Fruit fly (Drosophila melanogaster) whole organism, embryonic: ENCODE results near the gene CG13471.

Experiments used
- Asciz ChIP-seq: fragments of 200-800 bp; sonication (Bioruptor generic); optimal IDR thresholded peaks from 2 replicates; lab custom pipeline; 2017; ENCODE audit warnings: missing biosample characterization, mild to moderate bottlenecking, missing genetic modification characterization, missing genetic modification reagents
- CG10462 ChIP-seq: fragments of 200-800 bp; sonication (Bioruptor generic); optimal IDR thresholded peaks from 2 replicates; lab custom pipeline; 2016; ENCODE audit warnings: missing biosample characterization, missing genetic modification characterization
- CG10979 ChIP-seq: fragments of 200-800 bp; sonication (Bioruptor generic); optimal IDR thresholded peaks from 2 replicates; lab custom pipeline; 2018; ENCODE audit warnings: missing biosample characterization, mild to moderate bottlenecking, missing genetic modification characterization, moderate library complexity
- CG11247 ChIP-seq: fragments of 200-800 bp; sonication (Bioruptor generic); IDR thresholded peaks from 2 replicates; pipeline ENCODE4 v1.3.6; 2022; ENCODE audit warnings: missing biosample characterization, missing genetic modification characterization
- CG11696 ChIP-seq: fragments of 200-800 bp; sonication (Bioruptor generic); IDR thresholded peaks from 2 replicates; pipeline ENCODE4 v1.3.6; 2022; ENCODE audit warnings: missing biosample characterization, missing genetic modification characterization
- CG12769 ChIP-seq: fragments of 200-800 bp; sonication (Bioruptor generic); optimal IDR thresholded peaks from 2 replicates; lab custom pipeline; 2019; ENCODE audit warnings: missing biosample characterization, mild to moderate bottlenecking, missing genetic modification characterization, moderate library complexity
- CG15011 ChIP-seq: fragments of 200-800 bp; sonication (Bioruptor generic); optimal IDR thresholded peaks from 3 replicates; lab custom pipeline; 2018; ENCODE audit warnings: missing biosample characterization, mild to moderate bottlenecking, missing genetic modification characterization
- CG15269 ChIP-seq: fragments of 200-800 bp; sonication (Bioruptor generic); optimal IDR thresholded peaks from 2 replicates; lab custom pipeline; 2018; ENCODE audit warnings: missing biosample characterization, mild to moderate bottlenecking, missing genetic modification characterization, moderate library complexity
- CG15514 ChIP-seq: fragments of 200-800 bp; sonication (Bioruptor generic); optimal IDR thresholded peaks from 3 replicates; lab custom pipeline; 2017; ENCODE audit warnings: missing biosample characterization, missing genetic modification characterization, mild to moderate bottlenecking, moderate library complexity, missing genetic modification reagents
- CG16815 ChIP-seq: fragments of 200-800 bp; sonication (Bioruptor generic); optimal IDR thresholded peaks from 3 replicates; lab custom pipeline; 2017; ENCODE audit warnings: missing biosample characterization, mild to moderate bottlenecking, missing genetic modification characterization
- CG2712 ChIP-seq: fragments of 200-800 bp; optimal IDR thresholded peaks from 3 replicates; lab custom pipeline; 2019; ENCODE audit warnings: missing biosample characterization, mild to moderate bottlenecking, missing genetic modification characterization, moderate library complexity
- CG30431 ChIP-seq: fragments of 200-800 bp; sonication (Bioruptor generic); optimal IDR thresholded peaks from 2 replicates; lab custom pipeline; 2017; ENCODE audit warnings: missing biosample characterization, missing genetic modification characterization
- CG31441 ChIP-seq: fragments of 200-800 bp; sonication (Bioruptor generic); IDR thresholded peaks from 2 replicates; pipeline ENCODE4 v1.3.6; 2022; ENCODE audit warnings: missing biosample characterization, missing genetic modification characterization
- CG32772 ChIP-seq: fragments of 200-800 bp; sonication (Bioruptor generic); IDR thresholded peaks from 2 replicates; pipeline ENCODE4 v1.3.6; 2022; ENCODE audit warnings: missing biosample characterization, missing genetic modification characterization
- CG3726 ChIP-seq: fragments of 200-800 bp; sonication (Bioruptor generic); IDR thresholded peaks from 3 replicates; pipeline ENCODE4, ENCODE4 v1.3.6; 2022; ENCODE audit warnings: missing biosample characterization, missing genetic modification characterization
- CG4328 ChIP-seq: fragments of 200-800 bp; sonication (Bioruptor generic); optimal IDR thresholded peaks from 3 replicates; lab custom pipeline; 2017; ENCODE audit warnings: missing biosample characterization, missing genetic modification reagents, missing genetic modification characterization
- CG7271 ChIP-seq: fragments of 200-800 bp; sonication (Bioruptor generic); optimal IDR thresholded peaks from 2 replicates; lab custom pipeline; 2018; ENCODE audit warnings: missing biosample characterization, mild to moderate bottlenecking, missing genetic modification characterization, moderate library complexity
- CG7928 ChIP-seq: fragments of 200-800 bp; sonication (Bioruptor generic); optimal IDR thresholded peaks from 2 replicates; lab custom pipeline; 2017; ENCODE audit warnings: missing biosample characterization, mild to moderate bottlenecking, missing genetic modification characterization
- CG8388 ChIP-seq: fragments of 200-800 bp; sonication (Bioruptor generic); optimal IDR thresholded peaks from 2 replicates; lab custom pipeline; 2019; ENCODE audit warnings: missing biosample characterization, mild to moderate bottlenecking, missing genetic modification characterization, moderate library complexity
- CG8765 ChIP-seq: fragments of 200-800 bp; sonication (Bioruptor generic); IDR thresholded peaks from 2 replicates; pipeline ENCODE4 v1.3.6; 2022; ENCODE audit warnings: missing biosample characterization, missing genetic modification characterization
- CHES-1-like ChIP-seq: fragments of 200-800 bp; sonication (Bioruptor generic); optimal IDR thresholded peaks from 2 replicates; lab custom pipeline; 2016; ENCODE audit warnings: missing biosample characterization, missing genetic modification characterization
- E2f1 ChIP-seq: fragments of 200-800 bp; sonication (Bioruptor generic); IDR thresholded peaks from 2 replicates; pipeline ENCODE4 v1.3.6; 2022; ENCODE audit warnings: missing biosample characterization, missing genetic modification characterization
- H15 ChIP-seq: fragments of 200-800 bp; sonication (Bioruptor generic); IDR thresholded peaks from 3 replicates; pipeline ENCODE4 v1.3.6; 2022; ENCODE audit warnings: missing biosample characterization, missing genetic modification characterization
- HLH3B ChIP-seq: fragments of 200-800 bp; sonication (Bioruptor generic); IDR thresholded peaks from 2 replicates; pipeline ENCODE4 v1.3.6; 2022; ENCODE audit warnings: missing biosample characterization, missing genetic modification characterization
- Hand ChIP-seq: fragments of 200-800 bp; sonication (Bioruptor generic); optimal IDR thresholded peaks from 2 replicates; lab custom pipeline; 2017; ENCODE audit warnings: mild to moderate bottlenecking, missing biosample characterization, missing genetic modification reagents, missing genetic modification characterization
- Hmr ChIP-seq: fragments of 200-800 bp; sonication (Bioruptor generic); optimal IDR thresholded peaks from 3 replicates; lab custom pipeline; 2017; ENCODE audit warnings: mild to moderate bottlenecking, missing biosample characterization, missing genetic modification reagents, missing genetic modification characterization
- Jarid2 ChIP-seq: fragments of 200-800 bp; sonication (Bioruptor generic); optimal IDR thresholded peaks from 3 replicates; lab custom pipeline; 2017; ENCODE audit warnings: mild to moderate bottlenecking, missing biosample characterization, missing genetic modification reagents, missing genetic modification characterization
- Nf-YB ChIP-seq: fragments of 200-800 bp; sonication (Bioruptor generic); optimal IDR thresholded peaks from 3 replicates; lab custom pipeline; 2019; ENCODE audit warnings: missing biosample characterization, mild to moderate bottlenecking, missing genetic modification characterization, moderate library complexity
- Sin3A ChIP-seq: fragments of >200 bp; optimal IDR thresholded peaks from 2 replicates; lab custom pipeline; 2018
- Six4 ChIP-seq: fragments of 200-800 bp; sonication (Bioruptor generic); optimal IDR thresholded peaks from 2 replicates; lab custom pipeline; 2016; ENCODE audit warnings: missing biosample characterization, missing genetic modification characterization
- Taf1 ChIP-seq: fragments of 200-800 bp; sonication (Bioruptor generic); IDR thresholded peaks from 2 replicates; pipeline ENCODE4 v1.3.6; 2022; ENCODE audit warnings: missing biosample characterization, missing genetic modification characterization
- bbx ChIP-seq: fragments of 200-800 bp; sonication (Bioruptor generic); IDR thresholded peaks from 2 replicates; pipeline ENCODE4 v1.3.6; 2022; ENCODE audit warnings: missing biosample characterization, missing genetic modification characterization; ENCODE audit not compliant: partially characterized antibody
- crol ChIP-seq: fragments of 200-800 bp; sonication (Bioruptor generic); IDR thresholded peaks from 2 replicates; pipeline ENCODE4 v1.3.6; 2022; ENCODE audit warnings: missing biosample characterization, missing genetic modification characterization
- dan ChIP-seq: fragments of 200-800 bp; sonication (Bioruptor generic); IDR thresholded peaks from 2 replicates; pipeline ENCODE4 v1.3.6; 2022; ENCODE audit warnings: missing biosample characterization, missing genetic modification characterization
- dm ChIP-seq: fragments of 200-800 bp; sonication (Bioruptor generic); optimal IDR thresholded peaks from 3 replicates; lab custom pipeline; 2016; ENCODE audit warnings: missing biosample characterization, missing genetic modification characterization
- fru ChIP-seq: fragments of >200 bp; optimal IDR thresholded peaks from 2 replicates; lab custom pipeline; 2017
- grau ChIP-seq: fragments of 200-800 bp; optimal IDR thresholded peaks from 3 replicates; lab custom pipeline; 2019; ENCODE audit warnings: missing biosample characterization, mild to moderate bottlenecking, missing genetic modification characterization, moderate library complexity
- hkb ChIP-seq, 2 experiments: fragments of 200-800 bp in 1 of 2; fragments of >200 bp in 1 of 2; sonication (Bioruptor generic) in 1 of 2; IDR thresholded peaks in 1 of 2; optimal IDR thresholded peaks in 1 of 2; 2 replicates each; pipeline versions ENCODE4 v1.3.6 to Lab custom; 2017 to 2022; ENCODE audit warnings: missing biosample characterization in 1 of 2, missing genetic modification characterization in 1 of 2
- lbe ChIP-seq: fragments of 200-800 bp; sonication (Bioruptor generic); optimal IDR thresholded peaks from 2 replicates; lab custom pipeline; 2016; ENCODE audit warnings: missing biosample characterization, mild to moderate bottlenecking, missing genetic modification characterization
- lola ChIP-seq, 3 experiments: fragments of >200 bp in 2 of 3; fragments of 200-800 bp in 1 of 3; sonication (Bioruptor generic) in 1 of 3; optimal IDR thresholded peaks; 2 replicates each; lab custom pipeline; 2017 to 2019; ENCODE audit warnings: missing biosample characterization in 3 of 3, missing genetic modification characterization in 3 of 3, mild to moderate bottlenecking in 1 of 3, moderate library complexity in 1 of 3
- maf-S ChIP-seq: fragments of 200-800 bp; sonication (Bioruptor generic); optimal IDR thresholded peaks from 2 replicates; lab custom pipeline; 2016; ENCODE audit warnings: missing biosample characterization, missing genetic modification characterization
- nom ChIP-seq: fragments of 200-800 bp; sonication (Bioruptor generic); optimal IDR thresholded peaks from 2 replicates; lab custom pipeline; 2017; ENCODE audit warnings: missing biosample characterization, missing genetic modification characterization, mild to moderate bottlenecking, moderate library complexity, missing genetic modification reagents
- p53 ChIP-seq: fragments of 200-800 bp; sonication (Bioruptor generic); optimal IDR thresholded peaks from 2 replicates; lab custom pipeline; 2016; ENCODE audit warnings: missing biosample characterization, missing genetic modification characterization
- pb ChIP-seq: fragments of 200-800 bp; sonication (Bioruptor generic); optimal IDR thresholded peaks from 3 replicates; lab custom pipeline; 2016; ENCODE audit warnings: missing biosample characterization, missing genetic modification characterization
- tio ChIP-seq: fragments of 200-800 bp; sonication (Bioruptor generic); optimal IDR thresholded peaks from 2 replicates; lab custom pipeline; 2017; ENCODE audit warnings: missing biosample characterization, missing genetic modification characterization, inconsistent platforms
- tll ChIP-seq, 2 experiments: fragments of 200-800 bp in 1 of 2; fragments of >200 bp in 1 of 2; sonication (Bioruptor generic) in 1 of 2; optimal IDR thresholded peaks; 2 replicates each; lab custom pipeline; 2017 to 2019; ENCODE audit warnings: missing biosample characterization in 2 of 2, missing genetic modification characterization in 2 of 2, mild to moderate bottlenecking in 1 of 2, moderate library complexity in 1 of 2
- tna ChIP-seq: fragments of 200-800 bp; sonication (Bioruptor generic); IDR thresholded peaks from 2 replicates; pipeline ENCODE4 v1.3.6; 2022; ENCODE audit warnings: missing biosample characterization, missing genetic modification characterization; ENCODE audit not compliant: partially characterized antibody
- unc-4 ChIP-seq: fragments of 200-800 bp; sonication (Bioruptor generic); IDR thresholded peaks from 2 replicates; pipeline ENCODE4 v1.3.6; 2022; ENCODE audit warnings: missing biosample characterization, missing genetic modification characterization; ENCODE audit not compliant: partially characterized antibody
- yki ChIP-seq: fragments of >200 bp; optimal IDR thresholded peaks from 3 replicates; lab custom pipeline; 2018

The CG13471 gene

DNA sequence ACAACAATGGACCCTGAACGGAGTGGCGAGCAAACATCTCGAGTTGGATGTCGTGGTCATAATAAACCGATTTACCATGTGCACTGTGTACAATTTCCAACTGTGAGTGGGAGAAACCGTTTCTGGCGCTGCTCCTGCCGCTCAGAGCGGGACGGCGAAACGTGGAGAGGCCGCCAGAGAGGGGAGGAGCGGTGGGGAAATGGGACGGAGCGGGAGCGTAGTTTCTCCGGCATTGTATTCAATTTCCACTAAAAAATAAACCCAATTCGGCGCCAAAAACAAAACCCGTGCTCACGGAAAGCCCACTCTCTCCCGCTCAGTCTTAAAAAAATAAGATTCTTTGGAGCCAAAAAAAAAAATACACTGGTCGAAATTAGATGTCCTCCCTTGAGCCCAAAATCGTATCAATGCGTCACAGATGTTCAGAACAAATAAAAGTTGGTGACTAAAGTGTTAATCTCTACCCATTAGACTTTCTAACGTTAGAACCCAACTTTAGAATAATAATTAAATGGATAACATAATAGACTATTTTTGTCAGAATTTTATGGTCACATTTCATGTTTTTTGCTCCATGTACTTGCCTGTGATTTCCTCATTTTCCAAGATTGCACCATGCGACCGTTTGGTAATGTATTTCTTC lies 26.8 kb upstream of the CG13471 start (continued):
- 0 out of 2 replicates have a peak, but pooled peaks have one; percentile 18 for TF ChIP-seq tna (GFP tag; lab: Robert Waterston, UW)
- TF ChIP-seq HLH3B (GFP tag; lab: Robert Waterston, UW) = peak; percentile 65
- peak; percentile 41 for TF ChIP-seq CG16815 (GFP tag; lab: Kevin White, UChicago)
- TF ChIP-seq CG10462 (GFP tag; lab: Kevin White, UChicago) = peak; percentile 46
- TF ChIP-seq crol (GFP tag; lab: Robert Waterston, UW) = peak; percentile 99
- no peak for TF ChIP-seq CG4328 (GFP tag; lab: Kevin White, UChicago)
- peak; percentile 62 for TF ChIP-seq Six4 (GFP tag; lab: Kevin White, UChicago)
- TF ChIP-seq lola (GFP tag; optimal IDR thresholded peaks at IDR 0.05; lab: Kevin White, UChicago) = peak in 1 of 3 experiments; percentile 52
- no peak for TF ChIP-seq nom
- no peak for TF ChIP-seq tll (GFP tag; optimal IDR thresholded peaks at IDR 0.05; lab: Kevin White, UChicago)
- TF ChIP-seq CG11696 (GFP tag; lab: Robert Waterston, UW) = peak; percentile 14; the same call in 1 of the 2 replicates
- peak; percentile 62 for TF ChIP-seq CG32772 (GFP tag; lab: Robert Waterston, UW)
- TF ChIP-seq dm (GFP tag; lab: Kevin White, UChicago) = peak; percentile 34
- TF ChIP-seq Taf1 (GFP tag; lab: Robert Waterston, UW) = no peak
- peak; percentile 30; the same call in 1 of the 2 replicates for TF ChIP-seq unc-4 (GFP tag; lab: Robert Waterston, UW)
- TF ChIP-seq Sin3A (lab: Kevin White, UChicago) = no peak
- peak; percentile 55 for TF ChIP-seq maf-S (GFP tag; lab: Kevin White, UChicago)
- no peak for TF ChIP-seq Jarid2 (GFP tag; lab: Kevin White, UChicago)
- peak; percentile 63 for TF ChIP-seq CG2712 (tag; lab: Kevin White, UChicago)
- TF ChIP-seq CG7271 (tag; lab: Kevin White, UChicago) = peak; percentile 21
- peak; percentile 91 for TF ChIP-seq CG12769
- no peak for TF ChIP-seq pb (GFP tag; lab: Kevin White, UChicago)
- TF ChIP-seq hkb (optimal IDR thresholded peaks at IDR 0.05; lab: Kevin White, UChicago) = no peak
- peak; percentile 66 for TF ChIP-seq hkb (GFP tag; IDR thresholded peaks at IDR 0.05; lab: Robert Waterston, UW)
- TF ChIP-seq Hand (GFP tag; lab: Kevin White, UChicago) = peak; percentile 21
- no peak for TF ChIP-seq lbe (GFP tag; lab: Kevin White, UChicago)
- TF ChIP-seq dan (GFP tag; lab: Robert Waterston, UW) = no peak
- peak; percentile 69 for TF ChIP-seq E2f1 (GFP tag; lab: Robert Waterston, UW)
- TF ChIP-seq CHES-1-like (GFP tag; lab: Kevin White, UChicago) = peak; percentile 36
- peak; percentile 76 for TF ChIP-seq yki (lab: Kevin White, UChicago)
- peak; percentile 50 for TF ChIP-seq CG15011
- peak; percentile 19 for TF ChIP-seq Nf-YB (GFP tag; lab: Kevin White, UChicago)
- TF ChIP-seq CG10979 (tag; lab: Kevin White, UChicago) = peak; percentile 75
- no peak for TF ChIP-seq p53 (GFP tag; lab: Kevin White, UChicago)
- peak; percentile 14; the same call in 1 of the 3 replicates for TF ChIP-seq H15 (GFP tag; lab: Robert Waterston, UW)
- TF ChIP-seq grau (tag; lab: Kevin White, UChicago) = peak; percentile 67
- TF ChIP-seq tio (GFP tag; lab: Kevin White, UChicago) = peak; percentile 69
- peak; percentile 72 for TF ChIP-seq CG8388 (GFP tag; lab: Kevin White, UChicago)
- TF ChIP-seq CG8765 (GFP tag; lab: Robert Waterston, UW) = 0 out of 2 replicates have a peak, but pooled peaks have one; percentile 6
- no peak for TF ChIP-seq fru (lab: Kevin White, UChicago)
- TF ChIP-seq CG3726 (GFP tag; lab: Robert Waterston, UW) = no peak
- TF ChIP-seq CG15514 (GFP tag; lab: Kevin White, UChicago) = peak; percentile 36
- TF ChIP-seq CG11247 (GFP tag; lab: Robert Waterston, UW) = no peak
- TF ChIP-seq Asciz (GFP tag; lab: Kevin White, UChicago) = peak; percentile 66
- peak; percentile 65 for TF ChIP-seq CG30431 (GFP tag; lab: Kevin White, UChicago)
- TF ChIP-seq CG7928 (GFP tag; lab: Kevin White, UChicago) = no peak
- TF ChIP-seq CG15269 (tag; lab: Kevin White, UChicago) = peak; percentile 77
- peak; percentile 71; the same call in 1 of the 2 replicates for TF ChIP-seq CG31441 (GFP tag; lab: Robert Waterston, UW)
- TF ChIP-seq Hmr (GFP tag; lab: Kevin White, UChicago) = peak; percentile 72
- peak; percentile 32; the same call in 1 of the 2 replicates for TF ChIP-seq bbx
